Fruit fly (Drosophila melanogaster) whole organism, wandering third instar larva: Measurements from ENCODE around the gene RPA2.

ENCODE experiments used
- Abd-B ChIP-seq: fragments of >200 bp; optimal IDR thresholded peaks from 2 replicates; lab custom pipeline; 2017; ENCODE audit warnings: missing biosample characterization, missing genetic modification characterization
- CG32264 ChIP-seq: fragments of 200-800 bp; sonication (Bioruptor generic); optimal IDR thresholded peaks from 2 replicates; lab custom pipeline; 2016; ENCODE audit warnings: missing biosample characterization, missing genetic modification characterization
- CG9705 ChIP-seq: fragments of 200-800 bp; sonication (Bioruptor generic); optimal IDR thresholded peaks from 2 replicates; lab custom pipeline; 2018; ENCODE audit warnings: missing biosample characterization, mild to moderate bottlenecking, missing genetic modification characterization
- CrebA ChIP-seq: fragments of 200-800 bp; sonication (Bioruptor generic); optimal IDR thresholded peaks from 2 replicates; lab custom pipeline; 2016; ENCODE audit warnings: missing biosample characterization, mild to moderate bottlenecking, missing genetic modification characterization, borderline replicate concordance
- Dfd ChIP-seq: fragments of >200 bp; optimal IDR thresholded peaks from 2 replicates; lab custom pipeline; 2017; ENCODE audit warnings: missing biosample characterization, missing genetic modification characterization
- Dif ChIP-seq: fragments of 200-275, 200-300 bp; sonication (Bioruptor generic); optimal IDR thresholded peaks from 2 replicates; lab custom pipeline; 2018; ENCODE audit warnings: missing biosample characterization, missing genetic modification characterization; ENCODE audit not compliant: partially characterized antibody
- GATAd ChIP-seq: sonication (Bioruptor generic); optimal IDR thresholded peaks from 2 replicates; lab custom pipeline; 2016; ENCODE audit warnings: missing biosample characterization, missing genetic modification characterization
- HLH106 ChIP-seq: fragments of 200-800 bp; optimal IDR thresholded peaks from 3 replicates; lab custom pipeline; 2019; ENCODE audit warnings: missing biosample characterization, mild to moderate bottlenecking, missing genetic modification characterization, moderate library complexity
- Hnf4 ChIP-seq: fragments of 200-800 bp; sonication (Bioruptor generic); optimal IDR thresholded peaks from 2 replicates; lab custom pipeline; 2016; ENCODE audit warnings: missing biosample characterization, mild to moderate bottlenecking, missing genetic modification characterization
- Hr78 ChIP-seq: fragments of >200 bp; optimal IDR thresholded peaks from 2 replicates; lab custom pipeline; 2017; ENCODE audit warnings: missing biosample characterization, missing genetic modification characterization
- Hr83 ChIP-seq: fragments of 200-300 bp; sonication (Bioruptor generic); optimal IDR thresholded peaks from 2 replicates; lab custom pipeline; 2016; ENCODE audit warnings: missing biosample characterization, mild to moderate bottlenecking, missing genetic modification characterization, moderate library complexity; ENCODE audit not compliant: poor library complexity, severe bottlenecking
- Jra ChIP-seq: sonication (Bioruptor generic); optimal IDR thresholded peaks from 2 replicates; lab custom pipeline; 2016; ENCODE audit warnings: missing biosample characterization, missing genetic modification characterization
- Mio ChIP-seq: sonication (Bioruptor generic); optimal IDR thresholded peaks from 2 replicates; lab custom pipeline; 2016; ENCODE audit warnings: missing biosample characterization, missing genetic modification characterization
- Myc ChIP-seq: fragments of >200 bp; optimal IDR thresholded peaks from 2 replicates; lab custom pipeline; 2017
- N ChIP-seq: fragments of >200 bp; optimal IDR thresholded peaks from 2 replicates; lab custom pipeline; 2018; ENCODE audit warnings: missing biosample characterization, missing external identifiers, missing genetic modification characterization
- OdsH ChIP-seq: fragments of 200-800 bp; sonication (Bioruptor generic); optimal IDR thresholded peaks from 2 replicates; lab custom pipeline; 2016; ENCODE audit warnings: missing biosample characterization, mild to moderate bottlenecking, missing genetic modification characterization
- Rel ChIP-seq, 2 experiments: fragments of 200-800 bp; sonication (Bioruptor generic) in 1 of 2; optimal IDR thresholded peaks; 2 replicates in 1 of 2; 3 replicates in 1 of 2; lab custom pipeline; 2016 to 2019; ENCODE audit warnings: mild to moderate bottlenecking in 2 of 2, missing biosample characterization in 2 of 2, missing genetic modification characterization in 2 of 2, moderate library complexity in 1 of 2
- Sp1 ChIP-seq: fragments of 200-800 bp; sonication (Bioruptor generic); optimal IDR thresholded peaks from 3 replicates; lab custom pipeline; 2019; ENCODE audit warnings: missing biosample characterization, mild to moderate bottlenecking, missing genetic modification characterization, moderate library complexity
- Vsx2 ChIP-seq: fragments of 200-300, 225-300 bp; sonication (Bioruptor generic); optimal IDR thresholded peaks from 2 replicates; lab custom pipeline; 2018; ENCODE audit warnings: missing biosample characterization, missing genetic modification characterization; ENCODE audit not compliant: partially characterized antibody
- br ChIP-seq: fragments of 200-800 bp; sonication (Bioruptor generic); optimal IDR thresholded peaks from 2 replicates; lab custom pipeline; 2016; ENCODE audit warnings: missing biosample characterization, missing genetic modification characterization
- brk ChIP-seq: fragments of 200-800 bp; sonication (Bioruptor generic); optimal IDR thresholded peaks from 2 replicates; lab custom pipeline; 2016; ENCODE audit warnings: missing biosample characterization, mild to moderate bottlenecking, missing genetic modification characterization
- dl ChIP-seq, 2 experiments: fragments of 175-275, 200-275 bp in 1 of 2; fragments of 200-275 bp in 1 of 2; sonication (Bioruptor generic); optimal IDR thresholded peaks; lab custom pipeline; 2018; ENCODE audit warnings: mild to moderate bottlenecking in 2 of 2, missing biosample characterization in 2 of 2, missing genetic modification characterization in 2 of 2, moderate library complexity in 2 of 2; ENCODE audit not compliant: partially characterized antibody in 2 of 2, insufficient read depth in 1 of 2
- dmrt93B ChIP-seq: fragments of 200-800 bp; sonication (Bioruptor generic); optimal IDR thresholded peaks from 2 replicates; lab custom pipeline; 2018; ENCODE audit warnings: missing biosample characterization, mild to moderate bottlenecking, missing genetic modification characterization
- dsf ChIP-seq: sonication (Bioruptor generic); optimal IDR thresholded peaks from 2 replicates; lab custom pipeline; 2016; ENCODE audit warnings: missing biosample characterization, missing genetic modification characterization, borderline replicate concordance
- ey ChIP-seq: fragments of 200-800 bp; sonication (Bioruptor generic); optimal IDR thresholded peaks from 2 replicates; lab custom pipeline; 2016; ENCODE audit warnings: missing biosample characterization, missing genetic modification characterization
- foxo ChIP-seq, 2 experiments: fragments of 200-800 bp; sonication (Bioruptor generic); optimal IDR thresholded peaks; 2 replicates in 1 of 2; 3 replicates in 1 of 2; lab custom pipeline; 2016 to 2017; ENCODE audit warnings: missing biosample characterization in 2 of 2, missing genetic modification characterization in 2 of 2
- fru ChIP-seq: fragments of 200-800 bp; sonication (Bioruptor generic); optimal IDR thresholded peaks from 3 replicates; lab custom pipeline; 2016; ENCODE audit warnings: missing biosample characterization, mild to moderate bottlenecking, missing genetic modification characterization
- h ChIP-seq: fragments of 200-800 bp; sonication (Bioruptor generic); optimal IDR thresholded peaks from 3 replicates; lab custom pipeline; 2016; ENCODE audit warnings: missing biosample characterization, mild to moderate bottlenecking, missing genetic modification characterization
- jim ChIP-seq: fragments of 175-275, 200-325 bp; sonication (Bioruptor generic); optimal IDR thresholded peaks from 2 replicates; lab custom pipeline; 2016; ENCODE audit warnings: missing biosample characterization, mild to moderate bottlenecking, missing genetic modification characterization
- lola ChIP-seq: fragments of >200 bp; optimal IDR thresholded peaks from 2 replicates; lab custom pipeline; 2017; ENCODE audit warnings: missing biosample characterization, missing genetic modification characterization
- pan ChIP-seq: fragments of >200 bp; optimal IDR thresholded peaks from 2 replicates; lab custom pipeline; 2017
- psq ChIP-seq: fragments of 200-800 bp; sonication (Bioruptor generic); optimal IDR thresholded peaks from 3 replicates; lab custom pipeline; 2017; ENCODE audit warnings: missing biosample characterization, mild to moderate bottlenecking, missing genetic modification characterization, moderate library complexity
- rgr ChIP-seq: fragments of 200-800 bp; sonication (Bioruptor generic); optimal IDR thresholded peaks from 3 replicates; lab custom pipeline; 2016; ENCODE audit warnings: missing biosample characterization, mild to moderate bottlenecking, missing genetic modification characterization
- sage ChIP-seq: fragments of 200-800 bp; sonication (Bioruptor generic); optimal IDR thresholded peaks from 2 replicates; lab custom pipeline; 2016; ENCODE audit warnings: missing biosample characterization, mild to moderate bottlenecking, missing genetic modification characterization
- sv ChIP-seq: fragments of 200-800 bp; sonication (Bioruptor generic); optimal IDR thresholded peaks from 3 replicates; lab custom pipeline; 2016; ENCODE audit warnings: missing biosample characterization, missing genetic modification characterization
- tai ChIP-seq: sonication (Bioruptor generic); optimal IDR thresholded peaks from 2 replicates; lab custom pipeline; 2016; ENCODE audit warnings: missing biosample characterization, missing genetic modification characterization
- usp ChIP-seq: fragments of >200 bp; optimal IDR thresholded peaks from 2 replicates; lab custom pipeline; 2017; ENCODE audit warnings: missing biosample characterization, missing genetic modification characterization
- woc ChIP-seq: sonication (Bioruptor generic); optimal IDR thresholded peaks from 2 replicates; lab custom pipeline; 2016; ENCODE audit warnings: missing biosample characterization, mild to moderate bottlenecking, missing genetic modification characterization

Gene RPA2

dm6 chr2L:20950421-20951108 lies 24.6 kb upstream of the RPA2 start:
- TF ChIP-seq foxo (GFP tag; optimal IDR thresholded peaks at IDR 0.05; lab: Kevin White, UChicago) = peak in 1 of 2 experiments; percentile 4
- TF ChIP-seq CG9705 (GFP tag; lab: Kevin White, UChicago) = no peak

DNA sequence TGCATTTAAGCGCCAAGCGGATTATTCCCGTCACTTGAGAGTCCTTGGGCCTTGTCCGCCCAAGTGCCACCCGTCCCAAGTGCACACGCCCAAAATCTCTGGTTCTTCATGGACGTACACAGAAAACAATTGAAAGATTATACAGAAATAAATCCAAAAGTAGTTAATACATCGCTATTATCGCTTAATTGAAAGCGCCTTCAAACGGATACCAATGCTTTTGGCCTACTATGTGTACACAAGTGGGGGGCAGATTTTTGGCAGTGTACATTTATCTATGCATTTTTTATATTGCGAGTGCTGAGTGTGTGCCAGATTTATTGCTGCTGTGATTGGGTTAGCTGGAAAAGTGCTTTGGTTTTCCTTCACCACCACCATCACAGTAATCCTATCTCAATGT lies 22.7 kb upstream of the RPA2 start:
- no peak for TF ChIP-seq Vsx2
- no peak for TF ChIP-seq sage (GFP tag; lab: Kevin White, UChicago)
- TF ChIP-seq Dif (GFP tag; lab: Kevin White, UChicago) = no peak
- TF ChIP-seq rgr (GFP tag; lab: Kevin White, UChicago) = no peak
- no peak for TF ChIP-seq dl (GFP tag; optimal IDR thresholded peaks at IDR 0.05; lab: Kevin White, UChicago; ENCODE audit: insufficient read depth in 1 of 2, partially characterized antibody in 2 of 2)
- TF ChIP-seq brk (GFP tag; lab: Kevin White, UChicago) = no peak
- TF ChIP-seq, all 38 proteins: peak for 0

- TF ChIP-seq Hr83 (GFP tag; lab: Kevin White, UChicago) (no peak), Hnf4 (GFP tag; lab: Kevin White, UChicago) (no peak), lola (GFP tag; lab: Kevin White, UChicago) (no peak), dl (GFP tag; optimal IDR thresholded peaks at IDR 0.05; lab: Kevin White, UChicago; ENCODE audit: insufficient read depth in 1 of 2, partially characterized antibody in 2 of 2) (no peak), fru (GFP tag; lab: Kevin White, UChicago) (peak; percentile 55), Myc (lab: Kevin White, UChicago) (no peak), ey (GFP tag; lab: Kevin White, UChicago) (peak; percentile 29), rgr (GFP tag; lab: Kevin White, UChicago) (peak; percentile 10), dmrt93B (peak; percentile 9), usp (GFP tag; lab: Kevin White, UChicago) (no peak), foxo (GFP tag; optimal IDR thresholded peaks at IDR 0.05; lab: Kevin White, UChicago) (peak in 1 of 2 experiments; percentile 10), sv (GFP tag; lab: Kevin White, UChicago) (no peak), Dif (GFP tag; lab: Kevin White, UChicago) (no peak), pan (lab: Kevin White, UChicago) (no peak), CG32264 (no peak), br (GFP tag; lab: Kevin White, UChicago) (no peak), Mio (GFP tag; lab: Kevin White, UChicago) (no peak), CrebA (GFP tag; lab: Kevin White, UChicago) (no peak), woc (GFP tag; lab: Kevin White, UChicago) (no peak), GATAd (GFP tag; lab: Kevin White, UChicago) (no peak), h (GFP tag; lab: Kevin White, UChicago) (peak; percentile 47), dsf (no peak), Dfd (GFP tag; lab: Kevin White, UChicago) (no peak), Hr78 (no peak), sage (GFP tag; lab: Kevin White, UChicago) (no peak), Jra (GFP tag; lab: Kevin White, UChicago) (no peak), N (GFP tag; lab: Kevin White, UChicago) (no peak), brk (GFP tag; lab: Kevin White, UChicago) (no peak), OdsH (no peak), HLH106 (peak; percentile 13), Vsx2 (no peak), psq (peak; percentile 14), Abd-B (GFP tag; lab: Kevin White, UChicago) (no peak), jim (no peak), Sp1 (no peak), tai (GFP tag; lab: Kevin White, UChicago) (no peak), Rel (GFP tag; optimal IDR thresholded peaks at IDR 0.05; lab: Kevin White, UChicago) (no peak), Rel (tag; optimal IDR thresholded peaks at IDR 0.05; lab: Kevin White, UChicago) (no peak), CG9705 (GFP tag; lab: Kevin White, UChicago) (no peak)
Measured at dm6 chr2L:20944886-20945558, 19.1 kb upstream of the RPA2 start.
